Worm (Caenorhabditis elegans): ENCODE results near the gene nep-25.

nep-25 gene

ce11 chrII:5885966-5886621 is 44.1 kb downstream of the nep-25 start (continued):
- TF ChIP-seq mdl-1 (tag; optimal IDR thresholded peaks at IDR 0.05) (peak in 1 of 2 experiments; percentile 15), nhr-71 (tag; optimal IDR thresholded peaks at IDR 0.05) (peak; percentile 6), ets-5 (GFP tag; IDR thresholded peaks at IDR 0.05) (no peak), hpl-2 (GFP tag; optimal IDR thresholded peaks at IDR 0.05) (peak; percentile 6), aly-2 (tag; optimal IDR thresholded peaks at IDR 0.05) (no peak), elt-3 (tag; optimal IDR thresholded peaks at IDR 0.05) (peak in 5 of 6 experiments; percentile 21 to 96 (median 35)), unc-98 (GFP tag; IDR thresholded peaks at IDR 0.05) (no peak), lin-14 (GFP tag; optimal IDR thresholded peaks at IDR 0.05) (peak; percentile 68), zag-1 (tag; optimal IDR thresholded peaks at IDR 0.05) (no peak), ceh-82 (tag; optimal IDR thresholded peaks at IDR 0.05) (no peak), lin-39 (tag; optimal IDR thresholded peaks at IDR 0.05) (no peak), efl-1 (optimal IDR thresholded peaks at IDR 0.05) (no peak), efl-1 (GFP tag; optimal IDR thresholded peaks at IDR 0.05 in 1 of 2) (peak in 1 of 2 experiments; percentile 90), fkh-10 (GFP tag; optimal IDR thresholded peaks at IDR 0.05) (no peak), egl-13 (tag; optimal IDR thresholded peaks at IDR 0.05) (no peak), zip-4 (GFP tag; optimal IDR thresholded peaks at IDR 0.05) (peak; percentile 28), pax-3 (tag; optimal IDR thresholded peaks at IDR 0.05) (no peak), elt-2 (tag; optimal IDR thresholded peaks at IDR 0.05) (peak; percentile 28)

ce11 chrII:5889417-5890139 is 47.5 kb downstream of the nep-25 start:
- TF ChIP-seq nhr-71 (tag; optimal IDR thresholded peaks at IDR 0.05) (peak; percentile 26), tbx-2 (tag; optimal IDR thresholded peaks at IDR 0.05) (no peak), sox-4 (tag; optimal IDR thresholded peaks at IDR 0.05) (no peak), efl-1 (optimal IDR thresholded peaks at IDR 0.05) (no peak), efl-1 (GFP tag; optimal IDR thresholded peaks at IDR 0.05 in 1 of 2) (peak in 1 of 2 experiments; percentile 58), snpc-4 (tag; optimal IDR thresholded peaks at IDR 0.05) (no peak), dsc-1 (tag; optimal IDR thresholded peaks at IDR 0.05) (peak; percentile 65), hlh-4 (tag; optimal IDR thresholded peaks at IDR 0.05) (no peak), lin-14 (GFP tag; optimal IDR thresholded peaks at IDR 0.05) (peak; percentile 25), fkh-8 (tag; optimal IDR thresholded peaks at IDR 0.05) (peak; percentile 87)

DNA sequence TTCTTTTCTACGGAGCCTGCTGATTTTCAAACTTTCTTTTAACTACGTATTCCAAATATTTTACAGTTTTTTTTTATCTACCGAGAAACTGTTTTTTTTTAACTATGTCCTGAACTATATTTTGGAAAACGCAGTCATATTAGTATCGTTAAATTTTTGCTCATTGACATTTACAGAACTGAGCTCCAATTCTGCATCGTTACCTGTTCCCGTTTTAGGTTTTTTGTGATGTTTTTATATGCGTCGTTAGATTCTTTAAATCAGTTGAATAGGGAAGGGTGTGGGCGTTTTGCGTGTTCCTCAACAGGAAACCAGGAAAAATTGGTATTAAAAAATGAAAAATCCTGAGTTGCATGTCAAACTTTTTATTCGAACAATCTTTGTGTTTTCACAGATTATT is 50.8 kb downstream of the nep-25 start:
- TF ChIP-seq fkh-8 (tag; optimal IDR thresholded peaks at IDR 0.05): no peak
- TF ChIP-seq efl-1 (optimal IDR thresholded peaks at IDR 0.05): no peak
- TF ChIP-seq efl-1 (GFP tag; optimal IDR thresholded peaks at IDR 0.05 in 1 of 2): no peak
- no peak for TF ChIP-seq isw-1 (GFP tag; IDR thresholded peaks at IDR 0.05)
- TF ChIP-seq egl-13 (tag; optimal IDR thresholded peaks at IDR 0.05): no peak
- TF ChIP-seq jun-1 (tag; optimal IDR thresholded peaks at IDR 0.05): peak; percentile 26
- no peak for TF ChIP-seq ama-1 (optimal IDR thresholded peaks at IDR 0.05)

Data from whole organism, L1 larva.